Fruit fly (Drosophila melanogaster) whole organism, adult: ENCODE measurements around the gene CG13983.

Source experiments
- CG11617 ChIP-seq: fragments of 200-800 bp; sonication (Bioruptor generic); optimal IDR thresholded peaks from 2 replicates; lab custom pipeline; 2017; ENCODE audit warnings: mild to moderate bottlenecking, missing biosample characterization, missing genetic modification reagents, missing genetic modification characterization
- CG1620 ChIP-seq: fragments of 200-800 bp; sonication (Bioruptor generic); optimal IDR thresholded peaks from 2 replicates; lab custom pipeline; 2016; ENCODE audit warnings: missing biosample characterization, missing genetic modification characterization
- CG5204 ChIP-seq: fragments of 200-800 bp; sonication (Bioruptor generic); optimal IDR thresholded peaks from 2 replicates; lab custom pipeline; 2016; ENCODE audit warnings: missing biosample characterization, missing genetic modification characterization
- CG7045 ChIP-seq: fragments of 200-800 bp; sonication (Bioruptor generic); optimal IDR thresholded peaks from 2 replicates; lab custom pipeline; 2017; ENCODE audit warnings: missing biosample characterization, mild to moderate bottlenecking, missing genetic modification characterization
- CG7101 ChIP-seq: fragments of 200-800 bp; sonication (Bioruptor generic); optimal IDR thresholded peaks from 2 replicates; lab custom pipeline; 2018; ENCODE audit warnings: missing biosample characterization, mild to moderate bottlenecking, missing genetic modification characterization, moderate library complexity
- Crg-1 ChIP-seq: fragments of 200-800 bp; sonication (Bioruptor generic); optimal IDR thresholded peaks from 2 replicates; lab custom pipeline; 2016; ENCODE audit warnings: missing biosample characterization, missing genetic modification characterization
- bab1 ChIP-seq: fragments of 200-800 bp; sonication (Bioruptor generic); optimal IDR thresholded peaks from 3 replicates; lab custom pipeline; 2019; ENCODE audit warnings: missing biosample characterization, mild to moderate bottlenecking, missing genetic modification characterization, moderate library complexity
- cic ChIP-seq: fragments of 200-800 bp; sonication (Bioruptor generic); optimal IDR thresholded peaks from 2 replicates; lab custom pipeline; 2017; ENCODE audit warnings: missing biosample characterization, mild to moderate bottlenecking, missing genetic modification characterization, moderate library complexity
- kay ChIP-seq: fragments of 200-800 bp; sonication (Bioruptor generic); peaks from one replicate; lab custom pipeline; 2016; ENCODE audit warnings: missing biosample characterization, missing genetic modification characterization, borderline replicate concordance
- ovo ChIP-seq: fragments of 200-800 bp; sonication (Bioruptor generic); optimal IDR thresholded peaks from 2 replicates; lab custom pipeline; 2016; ENCODE audit warnings: missing biosample characterization, missing genetic modification characterization

dm6 chr2L:6275981-6276380, 11.7 kb upstream of the CG13983 start:
- TF ChIP-seq CG7101 (no peak), CG5204 (GFP tag; lab: Kevin White, UChicago) (no peak), bab1 (GFP tag; lab: Kevin White, UChicago) (no peak), cic (GFP tag; lab: Kevin White, UChicago) (no peak), kay (GFP tag; lab: Kevin White, UChicago) (no peak), CG7045 (no peak), ovo (GFP tag; lab: Kevin White, UChicago) (no peak), CG11617 (no peak), Crg-1 (GFP tag; lab: Kevin White, UChicago) (no peak), CG1620 (no peak)
